Fruit fly (Drosophila melanogaster) whole organism, embryonic: ENCODE measurements around the gene Grip128.
A peak's percentile ranks its signal among the peaks of the same experiment; 100 is the strongest.

ENCODE experiments used
- CG10462 ChIP-seq: fragments of 200-800 bp; sonication (Bioruptor generic); optimal IDR thresholded peaks from 2 replicates; lab custom pipeline; 2016; ENCODE audit warnings: missing biosample characterization, missing genetic modification characterization
- CG1233 ChIP-seq: fragments of 200-800 bp; sonication (Bioruptor generic); optimal IDR thresholded peaks from 4 replicates; lab custom pipeline; 2018; ENCODE audit warnings: missing biosample characterization, mild to moderate bottlenecking, missing genetic modification characterization
- CG12659 ChIP-seq: fragments of 200-800 bp; sonication (Bioruptor generic); optimal IDR thresholded peaks from 3 replicates; lab custom pipeline; 2017; ENCODE audit warnings: mild to moderate bottlenecking, missing biosample characterization, missing genetic modification reagents, missing genetic modification characterization
- CG13775 ChIP-seq: fragments of 200-800 bp; sonication (Bioruptor generic); optimal IDR thresholded peaks from 3 replicates; lab custom pipeline; 2017; ENCODE audit warnings: missing biosample characterization, mild to moderate bottlenecking, missing genetic modification characterization
- CG14050 ChIP-seq: fragments of 200-800 bp; sonication (Bioruptor generic); IDR thresholded peaks from 3 replicates; pipeline ENCODE4 v1.3.6; 2022; ENCODE audit warnings: missing biosample characterization, missing genetic modification characterization
- CG15479 ChIP-seq: fragments of 200-800 bp; sonication (Bioruptor generic); optimal IDR thresholded peaks from 3 replicates; lab custom pipeline; 2019; ENCODE audit warnings: missing biosample characterization, mild to moderate bottlenecking, missing genetic modification characterization, moderate library complexity
- CG15514 ChIP-seq: fragments of 200-800 bp; sonication (Bioruptor generic); optimal IDR thresholded peaks from 3 replicates; lab custom pipeline; 2017; ENCODE audit warnings: missing biosample characterization, missing genetic modification characterization, mild to moderate bottlenecking, moderate library complexity, missing genetic modification reagents
- CG17612 ChIP-seq: fragments of 200-800 bp; sonication (Bioruptor generic); IDR thresholded peaks from 2 replicates; pipeline ENCODE4 v1.3.6; 2022; ENCODE audit warnings: missing biosample characterization, missing genetic modification characterization
- CG18262 ChIP-seq: fragments of 200-800 bp; optimal IDR thresholded peaks from 3 replicates; lab custom pipeline; 2019; ENCODE audit warnings: missing biosample characterization, mild to moderate bottlenecking, missing genetic modification characterization, moderate library complexity
- CG18599 ChIP-seq: fragments of 200-800 bp; sonication (Bioruptor generic); optimal IDR thresholded peaks from 3 replicates; lab custom pipeline; 2017; ENCODE audit warnings: missing biosample characterization, missing genetic modification characterization, mild to moderate bottlenecking, moderate library complexity, missing genetic modification reagents
- CG30403 ChIP-seq: fragments of 200-800 bp; sonication (Bioruptor generic); optimal IDR thresholded peaks from 3 replicates; lab custom pipeline; 2016; ENCODE audit warnings: missing biosample characterization, missing genetic modification characterization
- CG31441 ChIP-seq: fragments of 200-800 bp; sonication (Bioruptor generic); IDR thresholded peaks from 2 replicates; pipeline ENCODE4 v1.3.6; 2022; ENCODE audit warnings: missing biosample characterization, missing genetic modification characterization
- CG32767 ChIP-seq: fragments of 200-800 bp; sonication (Bioruptor generic); IDR thresholded peaks from 2 replicates; pipeline ENCODE4 v1.3.6; 2022; ENCODE audit warnings: missing biosample characterization, missing genetic modification characterization
- CG34422 ChIP-seq: fragments of 200-800 bp; sonication (Bioruptor generic); IDR thresholded peaks from 3 replicates; pipeline ENCODE4 v1.3.6; 2022; ENCODE audit warnings: missing biosample characterization, missing genetic modification characterization
- CG7556 ChIP-seq: fragments of 200-800 bp; sonication (Bioruptor generic); optimal IDR thresholded peaks from 2 replicates; lab custom pipeline; 2017; ENCODE audit warnings: missing biosample characterization, mild to moderate bottlenecking, missing genetic modification characterization
- CG8359 ChIP-seq: fragments of 200-800 bp; sonication (Bioruptor generic); optimal IDR thresholded peaks from 2 replicates; lab custom pipeline; 2017; ENCODE audit warnings: missing biosample characterization, mild to moderate bottlenecking, missing genetic modification characterization, borderline replicate concordance
- CG8478 ChIP-seq: fragments of >200 bp; optimal IDR thresholded peaks from 2 replicates; lab custom pipeline; 2018
- CG8924 ChIP-seq: fragments of 200-800 bp; optimal IDR thresholded peaks from 3 replicates; lab custom pipeline; 2019; ENCODE audit warnings: missing biosample characterization, mild to moderate bottlenecking, missing genetic modification characterization, moderate library complexity
- CG9727 ChIP-seq: fragments of 200-800 bp; sonication (Bioruptor generic); optimal IDR thresholded peaks from 3 replicates; lab custom pipeline; 2017; ENCODE audit warnings: missing biosample characterization, mild to moderate bottlenecking, missing genetic modification characterization
- Dbx ChIP-seq: fragments of 200-800 bp; sonication (Bioruptor generic); IDR thresholded peaks from 3 replicates; pipeline ENCODE4 v1.3.6; 2022; ENCODE audit warnings: missing biosample characterization, missing genetic modification characterization
- Elba2 ChIP-seq: fragments of 200-800 bp; sonication (Bioruptor generic); optimal IDR thresholded peaks from 3 replicates; lab custom pipeline; 2016; ENCODE audit warnings: missing biosample characterization, missing genetic modification characterization
- Hey ChIP-seq: fragments of 200-800 bp; sonication (Bioruptor generic); optimal IDR thresholded peaks from 3 replicates; lab custom pipeline; 2018; ENCODE audit warnings: missing biosample characterization, mild to moderate bottlenecking, missing genetic modification characterization
- MBD-R2 ChIP-seq: fragments of 200-800 bp; sonication (Bioruptor generic); IDR thresholded peaks from 2 replicates; pipeline ENCODE4 v1.3.6; 2022; ENCODE audit warnings: missing biosample characterization, missing genetic modification characterization
- Max ChIP-seq: fragments of 200-800 bp; sonication (Bioruptor generic); optimal IDR thresholded peaks from 2 replicates; lab custom pipeline; 2016; ENCODE audit warnings: missing biosample characterization, mild to moderate bottlenecking, missing genetic modification characterization
- Med ChIP-seq: fragments of 200-800 bp; sonication (Bioruptor generic); peaks from one replicate; lab custom pipeline; 2016; ENCODE audit warnings: missing biosample characterization, missing genetic modification characterization, mild to moderate bottlenecking, inconsistent platforms, moderate library complexity
- Meics ChIP-seq: fragments of 200-800 bp; sonication (Bioruptor generic); optimal IDR thresholded peaks from 2 replicates; lab custom pipeline; 2017; ENCODE audit warnings: missing biosample characterization, mild to moderate bottlenecking, missing genetic modification characterization
- NFAT ChIP-seq: fragments of 200-800 bp; sonication (Bioruptor generic); IDR thresholded peaks from 2 replicates; pipeline ENCODE4 v1.3.6; 2022; ENCODE audit warnings: missing biosample characterization, missing genetic modification characterization
- NfI ChIP-seq: fragments of 200-800 bp; sonication (Bioruptor generic); optimal IDR thresholded peaks from 3 replicates; lab custom pipeline; 2018; ENCODE audit warnings: missing biosample characterization, mild to moderate bottlenecking, missing genetic modification characterization, moderate library complexity
- Oli ChIP-seq: fragments of 200-800 bp; sonication (Bioruptor generic); optimal IDR thresholded peaks from 2 replicates; lab custom pipeline; 2018; ENCODE audit warnings: missing biosample characterization, mild to moderate bottlenecking, missing genetic modification characterization, moderate library complexity
- Sin3A ChIP-seq: fragments of >200 bp; optimal IDR thresholded peaks from 2 replicates; lab custom pipeline; 2018
- Usf ChIP-seq: fragments of 200-800 bp; sonication (Bioruptor generic); optimal IDR thresholded peaks from 2 replicates; lab custom pipeline; 2017; ENCODE audit warnings: missing genotype, missing biosample characterization, missing genetic modification characterization
- Xrp1 ChIP-seq: fragments of 200-800 bp; sonication (Bioruptor generic); IDR thresholded peaks from 2 replicates; pipeline ENCODE4 v1.3.6; 2022; ENCODE audit warnings: missing biosample characterization, missing genetic modification characterization
- ara ChIP-seq: fragments of 200-800 bp; sonication (Bioruptor generic); IDR thresholded peaks from 2 replicates; pipeline ENCODE4 v1.3.6; 2022; ENCODE audit warnings: missing biosample characterization, missing genetic modification characterization
- bcd ChIP-seq: fragments of 200-800 bp; sonication (Bioruptor generic); optimal IDR thresholded peaks from 2 replicates; lab custom pipeline; 2017; ENCODE audit warnings: missing biosample characterization, mild to moderate bottlenecking, missing genetic modification characterization
- crol ChIP-seq: fragments of 200-800 bp; sonication (Bioruptor generic); IDR thresholded peaks from 2 replicates; pipeline ENCODE4 v1.3.6; 2022; ENCODE audit warnings: missing biosample characterization, missing genetic modification characterization
- cwo ChIP-seq: fragments of 200-800 bp; sonication (Bioruptor generic); optimal IDR thresholded peaks from 3 replicates; lab custom pipeline; 2017; ENCODE audit warnings: missing biosample characterization, missing genetic modification characterization, mild to moderate bottlenecking, moderate library complexity, missing genetic modification reagents
- dm ChIP-seq: fragments of 200-800 bp; sonication (Bioruptor generic); optimal IDR thresholded peaks from 3 replicates; lab custom pipeline; 2016; ENCODE audit warnings: missing biosample characterization, missing genetic modification characterization
- esg ChIP-seq: fragments of 200-800 bp; sonication (Bioruptor generic); conservative IDR thresholded peaks from 2 replicates; pipeline ENCODE4 v1.3.6; 2022; ENCODE audit warnings: missing biosample characterization, missing genetic modification characterization
- grau ChIP-seq: fragments of 200-800 bp; optimal IDR thresholded peaks from 3 replicates; lab custom pipeline; 2019; ENCODE audit warnings: missing biosample characterization, mild to moderate bottlenecking, missing genetic modification characterization, moderate library complexity
- ind ChIP-seq: fragments of 200-800 bp; sonication (Bioruptor generic); optimal IDR thresholded peaks from 3 replicates; lab custom pipeline; 2016; ENCODE audit warnings: missing biosample characterization, missing genetic modification characterization
- insv ChIP-seq, 2 experiments: fragments of 200-800 bp; sonication (Bioruptor generic); optimal IDR thresholded peaks; 3 replicates each; lab custom pipeline; 2016 to 2018; ENCODE audit warnings: missing biosample characterization in 2 of 2, missing genetic modification characterization in 2 of 2
- kay ChIP-seq: fragments of 200-800 bp; sonication (Bioruptor generic); optimal IDR thresholded peaks from 2 replicates; lab custom pipeline; 2016; ENCODE audit warnings: missing biosample characterization, missing genetic modification characterization
- knrl ChIP-seq: fragments of 200-800 bp; sonication (Bioruptor generic); IDR thresholded peaks from 3 replicates; pipeline ENCODE4 v1.3.6; 2022; ENCODE audit warnings: missing biosample characterization, missing genetic modification characterization; ENCODE audit not compliant: partially characterized antibody
- lilli ChIP-seq: fragments of 200-800 bp; sonication (Bioruptor generic); optimal IDR thresholded peaks from 3 replicates; lab custom pipeline; 2016; ENCODE audit warnings: missing biosample characterization, missing genetic modification characterization
- onecut ChIP-seq: fragments of 200-800 bp; sonication (Bioruptor generic); IDR thresholded peaks from 2 replicates; pipeline ENCODE4 v1.3.6; 2022; ENCODE audit warnings: missing biosample characterization, missing genetic modification characterization
- row ChIP-seq: fragments of 200-800 bp; sonication (Bioruptor generic); IDR thresholded peaks from 3 replicates; pipeline ENCODE4 v1.3.6; 2022; ENCODE audit warnings: missing biosample characterization, missing genetic modification characterization
- sens-2 ChIP-seq: fragments of 200-800 bp; sonication (Bioruptor generic); IDR thresholded peaks from 2 replicates; pipeline ENCODE4 v1.3.6; 2022; ENCODE audit warnings: missing biosample characterization, missing genetic modification characterization
- sisA ChIP-seq: fragments of 200-800 bp; sonication (Bioruptor generic); IDR thresholded peaks from 2 replicates; pipeline ENCODE4 v1.3.6; 2022; ENCODE audit warnings: missing biosample characterization, missing genetic modification characterization
- tgo ChIP-seq: fragments of 200-800 bp; sonication (Bioruptor generic); IDR thresholded peaks from 3 replicates; pipeline ENCODE4 v1.3.6; 2022; ENCODE audit warnings: missing biosample characterization, missing genetic modification characterization
- unpg ChIP-seq: fragments of 200-800 bp; sonication (Bioruptor generic); optimal IDR thresholded peaks from 3 replicates; lab custom pipeline; 2018; ENCODE audit warnings: missing biosample characterization, mild to moderate bottlenecking, missing genetic modification characterization, moderate library complexity
- zfh2 ChIP-seq: fragments of 200-800 bp; sonication (Bioruptor generic); optimal IDR thresholded peaks from 2 replicates; lab custom pipeline; 2016; ENCODE audit warnings: missing biosample characterization, missing genetic modification characterization

Grip128 gene

DNA sequence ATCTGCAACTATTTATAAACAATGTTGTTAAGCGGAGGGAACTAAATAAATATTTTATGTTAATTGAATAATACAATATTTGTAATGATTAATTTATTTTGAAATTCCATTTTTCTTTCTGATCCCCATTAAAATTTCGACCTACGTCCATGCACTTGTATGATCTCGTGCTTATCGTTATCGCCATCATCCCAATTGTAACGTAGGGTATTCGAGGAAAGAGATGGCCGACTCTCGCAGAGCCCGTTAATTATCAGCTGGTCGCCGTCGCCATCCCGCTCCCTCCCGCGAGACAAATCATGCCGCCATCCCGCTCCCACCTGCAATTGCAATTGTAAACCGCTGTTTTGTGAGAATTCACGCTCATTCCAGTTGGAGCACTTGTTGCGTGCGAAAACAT is 18.8 kb downstream of the Grip128 start, which contains the start of gene CG11655 (continued):
- TF ChIP-seq grau (tag; lab: Kevin White, UChicago), result peak; percentile 29
- TF ChIP-seq sisA, result peak; percentile 41; the same call in 1 of the 2 replicates
- no peak for TF ChIP-seq CG32767 (GFP tag; lab: Robert Waterston, UW)
- TF ChIP-seq dm, result peak; percentile 9
- TF ChIP-seq CG34422 (GFP tag; lab: Robert Waterston, UW), result 0 out of 3 replicates have a peak, but pooled peaks have one; percentile 21
- TF ChIP-seq lilli (GFP tag; lab: Kevin White, UChicago), result peak; percentile 33
- TF ChIP-seq Oli, result peak; percentile 37
- TF ChIP-seq CG8359, result no peak
- TF ChIP-seq NfI (GFP tag; lab: Kevin White, UChicago), result peak; percentile 30
- TF ChIP-seq CG7556 (GFP tag; lab: Kevin White, UChicago), result peak; percentile 10
- TF ChIP-seq Med (GFP tag; lab: Kevin White, UChicago), result peak; percentile 24
- TF ChIP-seq ara (GFP tag; lab: Robert Waterston, UW), result peak; percentile 47; the same call in 1 of the 2 replicates
- TF ChIP-seq CG17612 (GFP tag; lab: Robert Waterston, UW), result no peak
- TF ChIP-seq Sin3A, result no peak
- TF ChIP-seq Usf (GFP tag; lab: Kevin White, UChicago), result peak; percentile 21
- peak in 1 of 2 experiments; percentile 89 for TF ChIP-seq insv (GFP tag; optimal IDR thresholded peaks at IDR 0.05; lab: Kevin White, UChicago)
- TF ChIP-seq CG8924 (tag; lab: Kevin White, UChicago), result peak; percentile 19
- TF ChIP-seq Hey (tag; lab: Kevin White, UChicago), result no peak
- peak; percentile 21; the same call in 1 of the 3 replicates for TF ChIP-seq tgo (GFP tag; lab: Robert Waterston, UW)
- TF ChIP-seq Max (GFP tag; lab: Kevin White, UChicago), result no peak
- peak; percentile 38 for TF ChIP-seq CG1233
- 0 out of 2 replicates have a peak, but pooled peaks have one; percentile 11 for TF ChIP-seq NFAT (GFP tag; lab: Robert Waterston, UW)
- peak; percentile 66 for TF ChIP-seq CG8478
- TF ChIP-seq MBD-R2, result peak; percentile 67
- TF ChIP-seq ind, result peak; percentile 41
- TF ChIP-seq cwo, result peak; percentile 74
- no peak for TF ChIP-seq knrl (GFP tag; lab: Robert Waterston, UW)
- TF ChIP-seq CG31441 (GFP tag; lab: Robert Waterston, UW), result peak; percentile 38; the same call in 1 of the 2 replicates
- TF ChIP-seq CG9727 (GFP tag; lab: Kevin White, UChicago), result peak; percentile 40
- TF ChIP-seq sens-2 (GFP tag; lab: Robert Waterston, UW), result no peak
- peak; percentile 14 for TF ChIP-seq CG13775
- TF ChIP-seq kay (GFP tag; lab: Kevin White, UChicago), result no peak
- peak; percentile 66 for TF ChIP-seq Xrp1
- peak; percentile 54 for TF ChIP-seq CG15479 (GFP tag; lab: Kevin White, UChicago)
- peak; percentile 30; the same call in 1 of the 2 replicates for TF ChIP-seq esg
- TF ChIP-seq zfh2 (GFP tag; lab: Kevin White, UChicago), result peak; percentile 5
- TF ChIP-seq row (GFP tag; lab: Robert Waterston, UW), result peak; percentile 86
- peak; percentile 29 for TF ChIP-seq CG12659 (GFP tag; lab: Kevin White, UChicago)
- no peak for TF ChIP-seq Meics
- peak; percentile 21 for TF ChIP-seq unpg (GFP tag; lab: Kevin White, UChicago)
- peak; percentile 38 for TF ChIP-seq CG18262 (tag; lab: Kevin White, UChicago)
- TF ChIP-seq Elba2, result peak; percentile 83
- peak; percentile 39 for TF ChIP-seq CG18599 (GFP tag; lab: Kevin White, UChicago)
- peak; percentile 48 for TF ChIP-seq CG15514 (GFP tag; lab: Kevin White, UChicago)
- peak; percentile 27 for TF ChIP-seq CG30403 (GFP tag; lab: Kevin White, UChicago)
- peak; percentile 33; the same call in 1 of the 3 replicates for TF ChIP-seq CG14050
- peak; percentile 52; the same call in 1 of the 3 replicates for TF ChIP-seq Dbx (GFP tag; lab: Robert Waterston, UW)
- peak; percentile 30; the same call in 1 of the 2 replicates for TF ChIP-seq onecut (GFP tag; lab: Robert Waterston, UW)
- 0 out of 2 replicates have a peak, but pooled peaks have one; percentile 27 for TF ChIP-seq crol
- TF ChIP-seq bcd (GFP tag; lab: Kevin White, UChicago), result peak; percentile 32
- no peak for TF ChIP-seq CG10462
